Fruit fly (Drosophila melanogaster) whole organism, embryonic: ENCODE results near the gene JIL-1.

Source experiments
- Ada2b ChIP-seq: fragments of 200-800 bp; sonication (Bioruptor generic); IDR thresholded peaks from 2 replicates; pipeline ENCODE4 v1.3.6; 2022; ENCODE audit warnings: missing biosample characterization, missing genetic modification characterization
- Atf6 ChIP-seq: fragments of 200-800 bp; sonication (Bioruptor generic); IDR thresholded peaks from 2 replicates; pipeline ENCODE4 v1.3.6; 2022; ENCODE audit warnings: missing biosample characterization, missing genetic modification characterization
- CG10267 ChIP-seq: fragments of 200-800 bp; sonication (Bioruptor generic); optimal IDR thresholded peaks from 2 replicates; lab custom pipeline; 2018; ENCODE audit warnings: missing biosample characterization, mild to moderate bottlenecking, missing genetic modification characterization, moderate library complexity
- CG10321 ChIP-seq: fragments of 200-800 bp; sonication (Bioruptor generic); IDR thresholded peaks from 2 replicates; pipeline ENCODE4 v1.3.6; 2022; ENCODE audit warnings: missing biosample characterization, missing genetic modification characterization
- CG10462 ChIP-seq: fragments of 200-800 bp; sonication (Bioruptor generic); optimal IDR thresholded peaks from 2 replicates; lab custom pipeline; 2016; ENCODE audit warnings: missing biosample characterization, missing genetic modification characterization
- CG11398 ChIP-seq: fragments of 200-800 bp; sonication (Bioruptor generic); optimal IDR thresholded peaks from 2 replicates; lab custom pipeline; 2016; ENCODE audit warnings: missing biosample characterization, missing genetic modification characterization
- CG11504 ChIP-seq: fragments of 200-800 bp; sonication (Bioruptor generic); optimal IDR thresholded peaks from 3 replicates; lab custom pipeline; 2019; ENCODE audit warnings: missing biosample characterization, mild to moderate bottlenecking, missing genetic modification characterization, moderate library complexity
- CG14441 ChIP-seq: fragments of 200-800 bp; sonication (Bioruptor generic); IDR thresholded peaks from 2 replicates; pipeline ENCODE4 v1.3.6; 2022; ENCODE audit warnings: missing biosample characterization, missing genetic modification characterization
- CG15479 ChIP-seq: fragments of 200-800 bp; sonication (Bioruptor generic); optimal IDR thresholded peaks from 3 replicates; lab custom pipeline; 2019; ENCODE audit warnings: missing biosample characterization, mild to moderate bottlenecking, missing genetic modification characterization, moderate library complexity
- CG16815 ChIP-seq: fragments of 200-800 bp; sonication (Bioruptor generic); optimal IDR thresholded peaks from 3 replicates; lab custom pipeline; 2017; ENCODE audit warnings: missing biosample characterization, mild to moderate bottlenecking, missing genetic modification characterization
- CG18619 ChIP-seq: fragments of 200-800 bp; sonication (Bioruptor generic); optimal IDR thresholded peaks from 3 replicates; lab custom pipeline; 2017; ENCODE audit warnings: missing biosample characterization, mild to moderate bottlenecking, missing genetic modification characterization
- CG30020 ChIP-seq: fragments of 200-800 bp; optimal IDR thresholded peaks from 2 replicates; lab custom pipeline; 2019; ENCODE audit warnings: missing biosample characterization, mild to moderate bottlenecking, missing genetic modification characterization, moderate library complexity
- CG31365 ChIP-seq: fragments of 200-800 bp; sonication (Bioruptor generic); optimal IDR thresholded peaks from 2 replicates; lab custom pipeline; 2018; ENCODE audit warnings: missing biosample characterization, mild to moderate bottlenecking, missing genetic modification characterization
- CG31441 ChIP-seq: fragments of 200-800 bp; sonication (Bioruptor generic); IDR thresholded peaks from 2 replicates; pipeline ENCODE4 v1.3.6; 2022; ENCODE audit warnings: missing biosample characterization, missing genetic modification characterization
- CG32532 ChIP-seq: fragments of 200-800 bp; sonication (Bioruptor generic); IDR thresholded peaks from 2 replicates; pipeline ENCODE4 v1.3.6; 2022; ENCODE audit warnings: missing biosample characterization, missing genetic modification characterization
- CG3995 ChIP-seq: fragments of 200-800 bp; sonication (Bioruptor generic); optimal IDR thresholded peaks from 3 replicates; lab custom pipeline; 2016; ENCODE audit warnings: missing biosample characterization, missing genetic modification characterization
- CG43689 ChIP-seq: fragments of 200-800 bp; sonication (Bioruptor generic); IDR thresholded peaks from 2 replicates; pipeline ENCODE4 v1.3.6; 2022; ENCODE audit warnings: missing biosample characterization, missing genetic modification characterization
- CG4404 ChIP-seq: fragments of 200-800 bp; sonication (Bioruptor generic); IDR thresholded peaks from 2 replicates; pipeline ENCODE4 v1.3.6; 2022; ENCODE audit warnings: missing biosample characterization, missing genetic modification characterization
- CG4424 ChIP-seq: fragments of 200-800 bp; sonication (Bioruptor generic); optimal IDR thresholded peaks from 3 replicates; lab custom pipeline; 2016; ENCODE audit warnings: missing biosample characterization, missing genetic modification characterization
- CG6765 ChIP-seq: fragments of 200-800 bp; sonication (Bioruptor generic); optimal IDR thresholded peaks from 3 replicates; lab custom pipeline; 2017; ENCODE audit warnings: missing biosample characterization, mild to moderate bottlenecking, missing genetic modification characterization
- CG7745 ChIP-seq: fragments of 200-800 bp; sonication (Bioruptor generic); optimal IDR thresholded peaks from 2 replicates; lab custom pipeline; 2018; ENCODE audit warnings: missing biosample characterization, mild to moderate bottlenecking, missing genetic modification characterization, moderate library complexity
- CG8765 ChIP-seq: fragments of 200-800 bp; sonication (Bioruptor generic); IDR thresholded peaks from 2 replicates; pipeline ENCODE4 v1.3.6; 2022; ENCODE audit warnings: missing biosample characterization, missing genetic modification characterization
- D19A ChIP-seq: fragments of 200-800 bp; optimal IDR thresholded peaks from 3 replicates; lab custom pipeline; 2019; ENCODE audit warnings: missing biosample characterization, mild to moderate bottlenecking, missing genetic modification characterization, moderate library complexity
- Ets65A ChIP-seq: fragments of 200-800 bp; sonication (Bioruptor generic); peaks from one replicate; lab custom pipeline; 2016; ENCODE audit warnings: missing biosample characterization, missing genetic modification characterization
- Fer1 ChIP-seq: fragments of 200-800 bp; sonication (Bioruptor generic); optimal IDR thresholded peaks from 2 replicates; lab custom pipeline; 2017; ENCODE audit warnings: missing biosample characterization, mild to moderate bottlenecking, missing genetic modification characterization
- GATAe ChIP-seq: fragments of 200-800 bp; sonication (Bioruptor generic); conservative IDR thresholded peaks from 2 replicates; pipeline ENCODE4 v1.3.6; 2022; ENCODE audit warnings: missing biosample characterization, missing genetic modification characterization
- Hr78 ChIP-seq, 2 experiments: fragments of 200-800 bp in 1 of 2; fragments of >200 bp in 1 of 2; sonication (Bioruptor generic) in 1 of 2; optimal IDR thresholded peaks; 2 replicates each; lab custom pipeline; 2017 to 2019; ENCODE audit warnings: missing biosample characterization in 2 of 2, missing genetic modification characterization in 2 of 2, mild to moderate bottlenecking in 1 of 2, moderate library complexity in 1 of 2
- Nf-YA ChIP-seq: fragments of 200-800 bp; sonication (Bioruptor generic); IDR thresholded peaks from 2 replicates; pipeline ENCODE4 v1.3.6; 2022; ENCODE audit warnings: missing biosample characterization, missing genetic modification characterization
- Rfx ChIP-seq: fragments of 200-800 bp; sonication (Bioruptor generic); IDR thresholded peaks from 2 replicates; pipeline ENCODE4 v1.3.6; 2022; ENCODE audit warnings: missing biosample characterization, missing genetic modification characterization
- Side ChIP-seq: fragments of 200-800 bp; sonication (Bioruptor generic); optimal IDR thresholded peaks from 2 replicates; lab custom pipeline; 2016; ENCODE audit warnings: missing biosample characterization, missing genetic modification characterization
- ac ChIP-seq: fragments of 200-800 bp; sonication (Bioruptor generic); optimal IDR thresholded peaks from 3 replicates; lab custom pipeline; 2017; ENCODE audit warnings: missing biosample characterization, mild to moderate bottlenecking, missing genetic modification characterization
- bab2 ChIP-seq: fragments of 200-800 bp; sonication (Bioruptor generic); optimal IDR thresholded peaks from 2 replicates; lab custom pipeline; 2016; ENCODE audit warnings: missing biosample characterization, missing genetic modification characterization
- bsh ChIP-seq, 2 experiments: fragments of 200-800 bp; sonication (Bioruptor generic); optimal IDR thresholded peaks; 2 replicates each; lab custom pipeline; 2017 to 2018; ENCODE audit warnings: mild to moderate bottlenecking in 2 of 2, missing biosample characterization in 2 of 2, missing genetic modification characterization in 2 of 2, moderate library complexity in 1 of 2
- caup ChIP-seq: fragments of 200-800 bp; sonication (Bioruptor generic); optimal IDR thresholded peaks from 3 replicates; lab custom pipeline; 2017; ENCODE audit warnings: missing biosample characterization, mild to moderate bottlenecking, missing genetic modification characterization, moderate library complexity; ENCODE audit not compliant: severe bottlenecking
- chm ChIP-seq: fragments of 200-800 bp; sonication (Bioruptor generic); IDR thresholded peaks from 2 replicates; pipeline ENCODE4 v1.3.6; 2022; ENCODE audit warnings: missing biosample characterization, missing genetic modification characterization
- crol ChIP-seq: fragments of 200-800 bp; sonication (Bioruptor generic); IDR thresholded peaks from 2 replicates; pipeline ENCODE4 v1.3.6; 2022; ENCODE audit warnings: missing biosample characterization, missing genetic modification characterization
- da ChIP-seq: fragments of 200-800 bp; sonication (Bioruptor generic); optimal IDR thresholded peaks from 2 replicates; lab custom pipeline; 2016; ENCODE audit warnings: missing biosample characterization, missing genetic modification characterization
- dimm ChIP-seq: fragments of 200-800 bp; sonication (Bioruptor generic); IDR thresholded peaks from 2 replicates; pipeline ENCODE4 v1.3.6; 2022; ENCODE audit warnings: missing biosample characterization, missing genetic modification characterization
- dysf ChIP-seq: fragments of 200-800 bp; sonication (Bioruptor generic); IDR thresholded peaks from 3 replicates; pipeline ENCODE4 v1.3.6; 2022; ENCODE audit warnings: missing biosample characterization, missing genetic modification characterization
- ewg ChIP-seq: fragments of 200-800 bp; sonication (Bioruptor generic); optimal IDR thresholded peaks from 3 replicates; lab custom pipeline; 2017; ENCODE audit warnings: mild to moderate bottlenecking, missing biosample characterization, missing genetic modification reagents, missing genetic modification characterization
- p53 ChIP-seq: fragments of 200-800 bp; sonication (Bioruptor generic); optimal IDR thresholded peaks from 2 replicates; lab custom pipeline; 2016; ENCODE audit warnings: missing biosample characterization, missing genetic modification characterization
- pan ChIP-seq, 4 experiments: fragments of >200 bp in 3 of 4; fragments of 200-800 bp in 1 of 4; sonication (Bioruptor generic) in 1 of 4; optimal IDR thresholded peaks in 3 of 4; IDR thresholded peaks in 1 of 4; 2 replicates each; pipeline versions ENCODE4 v1.3.6 to Lab custom; 2017 to 2022; ENCODE audit warnings: missing biosample characterization in 2 of 4, missing genetic modification characterization in 2 of 4, mixed read lengths in 1 of 4
- pita ChIP-seq: fragments of 200-800 bp; sonication (Bioruptor generic); optimal IDR thresholded peaks from 2 replicates; lab custom pipeline; 2017; ENCODE audit warnings: missing biosample characterization, mild to moderate bottlenecking, missing genetic modification characterization
- pros ChIP-seq: fragments of 200-800 bp; sonication (Bioruptor generic); optimal IDR thresholded peaks from 3 replicates; lab custom pipeline; 2019; ENCODE audit warnings: missing biosample characterization, mild to moderate bottlenecking, missing genetic modification characterization, moderate library complexity
- ranshi ChIP-seq: fragments of 200-800 bp; sonication (Bioruptor generic); IDR thresholded peaks from 2 replicates; pipeline ENCODE4 v1.3.6; 2022; ENCODE audit warnings: missing biosample characterization, missing genetic modification characterization
- repo ChIP-seq: fragments of 200-800 bp; sonication (Bioruptor generic); optimal IDR thresholded peaks from 2 replicates; lab custom pipeline; 2016; ENCODE audit warnings: missing biosample characterization, missing genetic modification characterization
- slbo ChIP-seq: fragments of 200-800 bp; sonication (Bioruptor generic); IDR thresholded peaks from 2 replicates; pipeline ENCODE4 v1.3.6; 2022; ENCODE audit warnings: missing biosample characterization, missing genetic modification characterization
- sug ChIP-seq: fragments of 200-800 bp; optimal IDR thresholded peaks from 2 replicates; lab custom pipeline; 2019; ENCODE audit warnings: missing biosample characterization, mild to moderate bottlenecking, missing genetic modification characterization, moderate library complexity
- wor ChIP-seq: fragments of 200-800 bp; sonication (Bioruptor generic); IDR thresholded peaks from 2 replicates; pipeline ENCODE4 v1.3.6; 2022; ENCODE audit warnings: missing biosample characterization, missing genetic modification characterization
- zf30C ChIP-seq: fragments of 200-800 bp; sonication (Bioruptor generic); optimal IDR thresholded peaks from 3 replicates; lab custom pipeline; 2018; ENCODE audit warnings: missing biosample characterization, mild to moderate bottlenecking, missing genetic modification characterization

The JIL-1 gene

DNA sequence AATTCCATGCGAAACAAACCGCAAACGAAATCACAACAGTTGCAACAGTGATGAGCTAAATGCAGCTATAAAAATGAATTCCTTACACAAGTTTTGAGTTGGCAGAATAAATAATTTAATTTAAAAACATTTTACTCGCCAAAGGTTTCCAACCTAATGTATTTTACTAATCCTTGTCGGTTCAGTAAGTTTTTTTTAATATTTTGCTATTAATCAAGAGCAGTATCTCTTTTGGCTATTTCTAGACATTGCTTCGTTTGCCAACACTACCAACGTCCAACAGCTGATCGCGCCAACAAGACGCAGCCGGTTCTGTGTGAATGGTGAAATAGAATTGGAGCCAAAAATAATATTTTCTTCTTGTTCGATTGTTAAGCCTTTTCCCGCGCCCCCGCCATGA is 28.3 kb downstream of the JIL-1 start, which contains the start of the genes CG32075, CG45101 and SuUR (continued):
- TF ChIP-seq pita (no peak), CG43689 (GFP tag; lab: Robert Waterston, UW) (peak; percentile 50; the same call in 1 of the 2 replicates), Ets65A (GFP tag; lab: Kevin White, UChicago) (peak; percentile 99), chm (GFP tag; lab: Robert Waterston, UW) (peak; percentile 90), zf30C (GFP tag; lab: Kevin White, UChicago) (no peak), pan (optimal IDR thresholded peaks at IDR 0.05; lab: Kevin White, UChicago) (no peak), pan (GFP tag; optimal IDR thresholded peaks at IDR 0.05 in 1 of 2, IDR thresholded peaks at IDR 0.05 in 1 of 2) (peak in 1 of 2 experiments; percentile 92), CG32532 (GFP tag; lab: Robert Waterston, UW) (peak; percentile 89), CG10321 (GFP tag; lab: Robert Waterston, UW) (no peak), sug (tag; lab: Kevin White, UChicago) (peak; percentile 88), CG14441 (GFP tag; lab: Robert Waterston, UW) (peak; percentile 92), CG18619 (peak; percentile 78), CG31365 (tag; lab: Kevin White, UChicago) (no peak), crol (GFP tag; lab: Robert Waterston, UW) (no peak), Atf6 (peak; percentile 86), caup (peak; percentile 86), CG15479 (GFP tag; lab: Kevin White, UChicago) (no peak), ac (peak; percentile 38), Rfx (peak; percentile 92), CG11398 (GFP tag; lab: Kevin White, UChicago) (peak; percentile 46), Hr78 (GFP tag; optimal IDR thresholded peaks at IDR 0.05; lab: Kevin White, UChicago) (no peak), wor (GFP tag; lab: Robert Waterston, UW) (peak; percentile 74), Side (GFP tag; lab: Kevin White, UChicago) (peak; percentile 86), dysf (GFP tag; lab: Robert Waterston, UW) (peak; percentile 87), D19A (tag; lab: Kevin White, UChicago) (peak; percentile 68), CG6765 (peak; percentile 9), pros (GFP tag; lab: Kevin White, UChicago) (no peak), Nf-YA (GFP tag; lab: Robert Waterston, UW) (peak; percentile 69; the same call in 1 of the 2 replicates), Fer1 (GFP tag; lab: Kevin White, UChicago) (peak; percentile 77), ranshi (GFP tag; lab: Robert Waterston, UW) (peak; percentile 86), CG31441 (GFP tag; lab: Robert Waterston, UW) (peak; percentile 68), CG10462 (peak; percentile 76), CG3995 (GFP tag; lab: Kevin White, UChicago) (peak; percentile 76), CG11504 (peak; percentile 85), da (GFP tag; lab: Kevin White, UChicago) (peak; percentile 73), p53 (peak; percentile 71), CG4404 (GFP tag; lab: Robert Waterston, UW) (peak; percentile 77), CG8765 (GFP tag; lab: Robert Waterston, UW) (peak; percentile 75), CG7745 (tag; lab: Kevin White, UChicago) (no peak), repo (GFP tag; lab: Kevin White, UChicago) (peak; percentile 83), CG4424 (GFP tag; lab: Kevin White, UChicago) (peak; percentile 92), CG16815 (GFP tag; lab: Kevin White, UChicago) (peak; percentile 80), bab2 (GFP tag; lab: Kevin White, UChicago) (peak; percentile 92), slbo (GFP tag; lab: Robert Waterston, UW) (peak; percentile 94), CG10267 (tag; lab: Kevin White, UChicago) (peak; percentile 96), Ada2b (GFP tag; lab: Robert Waterston, UW) (peak; percentile 88), ewg (GFP tag; lab: Kevin White, UChicago) (peak; percentile 76), dimm (GFP tag; lab: Robert Waterston, UW) (0 out of 2 replicates have a peak, but pooled peaks have one; percentile 7), GATAe (peak; percentile 61; the same call in 1 of the 2 replicates), bsh (GFP tag; optimal IDR thresholded peaks at IDR 0.05; lab: Kevin White, UChicago) (peak in 1 of 2 experiments; percentile 85), CG30020 (tag; lab: Kevin White, UChicago) (peak; percentile 61)
